Worm (Caenorhabditis elegans): ENCODE results near the gene col-10.

col-10 gene

ce11 chrV:9128562-9128961, 36.5 kb downstream of the col-10 start (continued):
- no peak for TF ChIP-seq lsy-2 (tag; optimal IDR thresholded peaks at IDR 0.05)

DNA sequence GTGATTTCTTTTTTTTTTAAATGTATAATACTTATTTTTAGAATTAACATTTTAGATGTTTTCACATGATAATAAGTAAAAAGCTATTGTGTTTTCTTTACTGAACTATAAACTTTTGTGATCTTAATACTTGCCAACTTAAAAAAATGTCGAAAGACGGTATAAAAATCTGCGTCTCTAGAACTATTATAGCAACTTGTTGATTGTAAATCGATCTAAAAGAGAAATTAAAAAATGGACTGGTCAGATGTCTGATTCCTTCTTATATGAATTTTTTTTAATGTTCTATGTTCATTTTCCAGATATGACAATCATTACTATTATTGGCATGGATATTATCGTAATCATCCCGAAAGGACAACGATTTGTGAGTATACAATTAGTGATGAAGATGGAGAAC, 37.3 kb downstream of the col-10 start, which contains the start of gene F21C10.3:
F21C10.3 (plus strand) TSS at position 301 of the 400 bp plus-strand sequence.
- TF ChIP-seq egl-27 (tag; optimal IDR thresholded peaks at IDR 0.05) (no peak), aha-1 (tag) (peak; percentile 13)

DNA sequence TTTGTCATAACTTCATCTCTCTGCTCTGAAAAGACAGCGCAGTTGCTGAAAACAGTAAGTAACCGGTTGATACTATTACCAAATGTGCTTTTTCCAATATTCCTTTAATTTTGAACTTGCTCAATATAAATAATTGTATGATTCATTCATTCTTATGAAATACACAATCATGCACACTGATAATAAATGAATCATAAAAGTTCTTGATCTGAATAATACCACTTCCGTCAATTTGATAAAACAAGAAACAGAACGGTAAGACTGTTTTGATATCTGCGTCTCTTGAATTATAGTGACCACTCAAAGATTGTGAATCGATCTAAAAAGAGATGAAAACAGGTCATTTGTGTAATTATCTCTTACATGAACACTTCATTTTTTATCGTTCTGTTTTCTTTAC, 38.8 kb downstream of the col-10 start, which contains the start of gene F21C10.4:
F21C10.4 (plus strand) TSS at position 301 of the 400 bp plus-strand sequence.
- TF ChIP-seq nhr-6 (tag; optimal IDR thresholded peaks at IDR 0.05): no peak
- TF ChIP-seq nhr-28 (tag; optimal IDR thresholded peaks at IDR 0.05): no peak

DNA sequence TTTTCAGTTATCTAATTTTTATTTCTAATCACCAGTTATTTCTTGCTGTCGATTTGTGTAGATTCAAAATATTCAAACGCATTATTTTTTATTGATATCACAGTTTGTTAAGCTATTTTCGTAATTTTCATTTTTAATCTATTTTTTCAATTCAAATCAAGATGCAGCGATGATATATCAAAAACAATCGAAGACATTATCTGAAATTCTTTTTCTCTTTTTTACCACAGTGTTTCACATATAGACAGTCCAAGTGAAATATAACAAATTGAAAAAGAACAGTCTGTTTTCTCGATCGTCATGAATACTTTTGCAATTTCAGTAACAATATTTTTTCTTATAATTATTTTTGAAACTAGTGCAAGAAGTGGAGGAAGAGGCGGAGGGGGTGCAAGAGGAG, 39.8 kb downstream of the col-10 start, which contains the start of gene F21C10.5:
F21C10.5 (plus strand) TSS at position 301 of the 400 bp plus-strand sequence.
- TF ChIP-seq jun-1 (tag; optimal IDR thresholded peaks at IDR 0.05): no peak
- TF ChIP-seq php-3 (GFP tag; IDR thresholded peaks at IDR 0.05): no peak
- no peak for TF ChIP-seq madf-5 (GFP tag; IDR thresholded peaks at IDR 0.05)
- no peak for TF ChIP-seq ceh-28 (tag; optimal IDR thresholded peaks at IDR 0.05)
- no peak for TF ChIP-seq sdz-12 (GFP tag; optimal IDR thresholded peaks at IDR 0.05)
- no peak for TF ChIP-seq egl-43 (GFP tag; IDR thresholded peaks at IDR 0.05)
- no peak for TF ChIP-seq snpc-1.2 (GFP tag; IDR thresholded peaks at IDR 0.05)
- no peak for TF ChIP-seq zfp-3 (GFP tag; conservative IDR thresholded peaks at IDR 0.05)
- no peak for TF ChIP-seq R02D3.7 (tag; optimal IDR thresholded peaks at IDR 0.05)
- TF ChIP-seq lin-29 (GFP tag; IDR thresholded peaks at IDR 0.05): no peak
- TF ChIP-seq nhr-111 (GFP tag; optimal IDR thresholded peaks at IDR 0.05): no peak
- no peak for TF ChIP-seq nhr-11 (tag; optimal IDR thresholded peaks at IDR 0.05)
- no peak for TF ChIP-seq zip-11 (GFP tag; IDR thresholded peaks at IDR 0.05)
- TF ChIP-seq attf-4 (tag; optimal IDR thresholded peaks at IDR 0.05): no peak
- TF ChIP-seq dmd-9 (GFP tag; IDR thresholded peaks at IDR 0.05): no peak
- no peak for TF ChIP-seq nhr-77 (tag; optimal IDR thresholded peaks at IDR 0.05)
- no peak for TF ChIP-seq unc-130 (GFP tag; optimal IDR thresholded peaks at IDR 0.05)
- TF ChIP-seq aha-1 (tag): no peak
- TF ChIP-seq Y75B8A.6 (GFP tag; IDR thresholded peaks at IDR 0.05): no peak

DNA sequence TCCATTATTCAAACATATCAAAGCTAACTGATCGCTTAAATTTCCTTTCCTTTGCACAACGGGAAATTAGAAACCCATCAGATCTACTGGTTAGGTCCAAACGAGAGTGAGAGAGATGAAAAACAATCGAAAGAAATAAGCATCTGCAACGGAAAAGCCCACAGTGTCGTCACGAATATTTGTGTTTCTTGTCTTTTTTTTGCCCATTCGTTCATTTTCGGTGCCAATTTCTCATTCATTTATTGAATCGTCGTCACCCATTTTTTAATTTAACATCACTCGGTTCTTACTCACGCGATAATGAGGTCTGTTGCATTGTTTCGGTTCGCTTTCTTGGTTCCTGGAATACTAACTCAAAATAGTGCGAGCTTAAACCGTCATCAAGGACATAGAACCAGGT, 40.9 kb downstream of the col-10 start, which contains the start of gene F21C10.6:
F21C10.6 (plus strand) TSS at position 301 of the 400 bp plus-strand sequence.
- TF ChIP-seq lin-1 (GFP tag; IDR thresholded peaks at IDR 0.05) (no peak), lsy-2 (tag; optimal IDR thresholded peaks at IDR 0.05) (no peak), dmd-6 (GFP tag; IDR thresholded peaks at IDR 0.05) (no peak), nhr-102 (tag; optimal IDR thresholded peaks at IDR 0.05) (no peak), nhr-77 (tag; optimal IDR thresholded peaks at IDR 0.05) (no peak), hlh-30 (tag; optimal IDR thresholded peaks at IDR 0.05; ENCODE audit: insufficient read depth) (no peak), arid-1 (GFP tag; conservative IDR thresholded peaks at IDR 0.05) (no peak), zip-2 (tag; optimal IDR thresholded peaks at IDR 0.05) (no peak), tra-1 (GFP tag; IDR thresholded peaks at IDR 0.05) (no peak), ceh-28 (tag; optimal IDR thresholded peaks at IDR 0.05) (no peak), madf-9 (GFP tag; conservative IDR thresholded peaks at IDR 0.05) (no peak), mxl-3 (GFP tag; optimal IDR thresholded peaks at IDR 0.05) (no peak), egl-27 (tag; optimal IDR thresholded peaks at IDR 0.05) (no peak), lin-13 (GFP tag; optimal IDR thresholded peaks at IDR 0.05) (no peak), zfp-3 (GFP tag; conservative IDR thresholded peaks at IDR 0.05) (no peak), cey-2 (tag; optimal IDR thresholded peaks at IDR 0.05; ENCODE audit: borderline replicate concordance, insufficient read depth) (no peak), Y5F2A.4 (GFP tag; optimal IDR thresholded peaks at IDR 0.05) (no peak)
